Fruit fly (Drosophila melanogaster) S2 (cell line): ENCODE data around the gene indra.

Experiments
- CG8478 ChIP-seq: fragments of >200 bp; optimal IDR thresholded peaks from 2 replicates; lab custom pipeline; 2018
- CTCF ChIP-seq, 2 experiments: fragments of >200 bp; optimal IDR thresholded peaks; 2 replicates each; lab custom pipeline; 2018

DNA sequence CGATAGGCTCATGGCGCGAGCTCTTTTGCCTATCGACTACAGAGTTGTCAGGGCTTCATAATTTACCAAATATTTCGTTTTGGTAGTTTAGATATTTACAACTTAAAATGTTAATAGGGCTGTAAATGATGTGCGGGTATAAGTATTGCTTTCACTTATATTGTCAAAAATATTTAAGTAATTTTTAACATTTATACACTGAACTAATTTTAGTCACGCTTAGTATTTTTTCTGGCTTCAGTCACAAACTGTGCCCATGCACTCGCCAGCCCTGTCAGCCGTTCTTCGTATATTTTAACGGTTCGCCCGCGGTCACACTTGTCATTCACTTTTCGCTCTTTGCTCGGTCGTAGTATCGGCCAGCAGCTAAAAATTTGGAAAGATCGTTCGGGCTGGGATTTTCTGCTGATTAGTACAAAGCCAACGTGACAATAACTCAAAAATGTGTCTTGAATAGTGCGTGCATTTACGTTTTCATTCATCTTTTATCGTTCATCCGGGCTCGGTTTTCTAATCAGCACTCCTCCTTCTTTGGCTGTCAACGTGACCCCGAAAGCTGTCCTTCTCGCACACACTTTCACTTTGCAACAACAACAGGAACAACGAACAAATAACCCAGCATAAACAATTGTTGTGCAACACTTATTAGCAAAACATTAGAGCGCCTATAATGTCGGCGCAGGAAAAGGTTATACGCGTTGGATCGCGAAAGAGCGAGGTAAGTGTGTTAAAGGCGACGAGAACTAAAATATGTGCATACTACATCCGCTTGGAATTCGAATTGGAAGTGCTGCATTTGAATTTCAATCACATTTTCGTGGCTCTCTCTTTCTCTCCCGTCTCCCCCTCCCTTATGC, 7.4 kb downstream of the indra start, which contains the start of the genes Hmbs and CG2211:
- TF ChIP-seq CG8478 (lab: Kevin White, UChicago) (no peak), CTCF (optimal IDR thresholded peaks at IDR 0.05; lab: Kevin White, UChicago) (peak in 1 of 2 experiments; percentile 10)
